Worm (Caenorhabditis elegans): ENCODE results near the gene clec-54.
"Not testable (repeated sequence)": the region's sequence is repeated elsewhere in the genome, so short reads cannot be mapped to it uniquely, and the experiment has no call there.

- TF ChIP-seq ceh-44 (GFP tag; IDR thresholded peaks at IDR 0.05); nhr-11 (tag; optimal IDR thresholded peaks at IDR 0.05); daf-12 (tag; optimal IDR thresholded peaks at IDR 0.05); duxl-1 (tag; optimal IDR thresholded peaks at IDR 0.05; ENCODE audit: poor library complexity); aha-1 (tag); lin-29 (GFP tag; IDR thresholded peaks at IDR 0.05); mep-1 (tag; optimal IDR thresholded peaks at IDR 0.05); ama-1 (optimal IDR thresholded peaks at IDR 0.05); nhr-111 (GFP tag; optimal IDR thresholded peaks at IDR 0.05); tra-1 (GFP tag; IDR thresholded peaks at IDR 0.05); unc-62 (GFP tag; optimal IDR thresholded peaks at IDR 0.05 in 1 of 2); unc-62 (tag; optimal IDR thresholded peaks at IDR 0.05); lim-7 (GFP tag; IDR thresholded peaks at IDR 0.05): not testable (repeated sequence)
Observed at ce11 chrV:14443471-14444015, 33.2 kb upstream of the clec-54 start.

Measured in whole organism, L4 larva.